Worm (Caenorhabditis elegans) whole organism, young adult: ENCODE measurements around the gene abu-2.
"Not testable (repeated sequence)": the region's sequence is repeated elsewhere in the genome, so short reads cannot be mapped to it uniquely, and the experiment has no call there.

ENCODE experiments used
- B0019.2 ChIP-seq: fragments of 200-800 bp; sonication (Bioruptor generic); conservative IDR thresholded peaks from 2 replicates; pipeline ENCODE4 v1.3.6; 2022; ENCODE audit warnings: missing genetic modification reagents, missing genetic modification characterization, missing compliant biosample characterization
- F23B12.7 ChIP-seq: sonication (generic microtip); optimal IDR thresholded peaks from 2 replicates; lab custom pipeline; 2017; ENCODE audit warnings: missing genetic modification characterization, mild to moderate bottlenecking, missing compliant biosample characterization, antibody characterized with exemption, moderate library complexity; ENCODE audit not compliant: insufficient read depth
- F52B5.7 ChIP-seq: sonication (generic microtip); optimal IDR thresholded peaks from 2 replicates; lab custom pipeline; 2016; ENCODE audit warnings: mild to moderate bottlenecking, missing genetic modification characterization, missing compliant biosample characterization
- K11D2.4 ChIP-seq: fragments of 200-800 bp; sonication (Bioruptor generic); IDR thresholded peaks from 2 replicates; pipeline ENCODE4 v1.3.6; 2022; ENCODE audit warnings: missing genetic modification reagents, missing genetic modification characterization, missing compliant biosample characterization
- K12H6.12 ChIP-seq: fragments of 200-800 bp; sonication (Bioruptor generic); optimal IDR thresholded peaks from 2 replicates; lab custom pipeline; 2018; ENCODE audit warnings: mild to moderate bottlenecking, missing genetic modification characterization, missing compliant biosample characterization
- T26A5.8 ChIP-seq: sonication (generic microtip); optimal IDR thresholded peaks from 2 replicates; lab custom pipeline; 2016; ENCODE audit warnings: missing genetic modification characterization, missing compliant biosample characterization
- Y53F4B.3 ChIP-seq: fragments of 200-800 bp; sonication (Bioruptor generic); IDR thresholded peaks from 2 replicates; pipeline ENCODE4 v1.3.6; 2022; ENCODE audit warnings: missing genetic modification reagents, missing genetic modification characterization, missing compliant biosample characterization
- Y53G8AR.9 ChIP-seq: fragments of 200-800 bp; sonication (Bioruptor generic); conservative IDR thresholded peaks from 2 replicates; pipeline ENCODE4 v1.3.6; 2022; ENCODE audit warnings: missing genetic modification reagents, missing genetic modification characterization, missing compliant biosample characterization
- Y56A3A.18 ChIP-seq: fragments of 200-800 bp; sonication (Bioruptor generic); IDR thresholded peaks from 2 replicates; pipeline ENCODE4 v1.3.6; 2022; ENCODE audit warnings: missing genetic modification reagents, missing genetic modification characterization, missing compliant biosample characterization
- ZK185.1 ChIP-seq: sonication (generic microtip); optimal IDR thresholded peaks from 2 replicates; lab custom pipeline; 2016; ENCODE audit warnings: mild to moderate bottlenecking, missing genetic modification characterization, missing compliant biosample characterization; ENCODE audit not compliant: poor library complexity, severe bottlenecking
- atf-7 ChIP-seq: sonication (generic microtip); optimal IDR thresholded peaks from 2 replicates; lab custom pipeline; 2017; ENCODE audit warnings: mild to moderate bottlenecking, missing genetic modification characterization, missing compliant biosample characterization
- attf-3 ChIP-seq: fragments of 200-800 bp; sonication (Bioruptor generic); conservative IDR thresholded peaks from 2 replicates; pipeline ENCODE4 v1.3.6; 2022; ENCODE audit warnings: missing genetic modification reagents, missing genetic modification characterization, missing compliant biosample characterization
- cebp-1 ChIP-seq, 2 experiments: fragments of 200-800 bp in 1 of 2; sonication (Bioruptor generic) in 1 of 2; sonication (generic microtip) in 1 of 2; IDR thresholded peaks in 1 of 2; optimal IDR thresholded peaks in 1 of 2; 2 replicates each; pipeline versions ENCODE4 v1.3.6 to Lab custom; 2017 to 2022; ENCODE audit warnings: missing compliant biosample characterization in 2 of 2, missing genetic modification characterization in 2 of 2, mild to moderate bottlenecking in 1 of 2, missing genetic modification reagents in 1 of 2, moderate library complexity in 1 of 2
- ceh-27 ChIP-seq: fragments of 200-800 bp; sonication (Bioruptor generic); optimal IDR thresholded peaks from 2 replicates; lab custom pipeline; 2018; ENCODE audit warnings: mild to moderate bottlenecking, missing genetic modification characterization, moderate library complexity, missing compliant biosample characterization
- ceh-79 ChIP-seq: sonication (generic microtip); optimal IDR thresholded peaks from 2 replicates; lab custom pipeline; 2017; ENCODE audit warnings: mild to moderate bottlenecking, missing genetic modification characterization, missing compliant biosample characterization
- die-1 ChIP-seq: sonication (generic microtip); optimal IDR thresholded peaks from 2 replicates; lab custom pipeline; 2016; ENCODE audit warnings: missing genotype, mild to moderate bottlenecking, missing genetic modification characterization, missing compliant biosample characterization
- dpl-1 ChIP-seq: fragments of 150-350 bp; optimal IDR thresholded peaks from 2 replicates; lab custom pipeline; 2014; ENCODE audit warnings: missing biosample characterization, missing genetic modification reagents, missing genetic modification characterization
- efl-1 ChIP-seq: fragments of 150-350 bp; optimal IDR thresholded peaks from 2 replicates; lab custom pipeline; 2014; ENCODE audit warnings: missing biosample characterization, missing genetic modification reagents, missing genetic modification characterization
- egl-18 ChIP-seq: fragments of 200-800 bp; sonication (Bioruptor generic); IDR thresholded peaks from 2 replicates; pipeline ENCODE4 v1.3.6; 2022; ENCODE audit warnings: missing genetic modification reagents, missing genetic modification characterization, missing compliant biosample characterization
- ekl-4 ChIP-seq: fragments of 200-800 bp; sonication (Bioruptor generic); IDR thresholded peaks from 2 replicates; pipeline ENCODE4 v1.3.6; 2022; ENCODE audit warnings: missing genetic modification reagents, missing genetic modification characterization, missing compliant biosample characterization
- hrde-1 ChIP-seq: sonication (generic microtip); optimal IDR thresholded peaks from 2 replicates; lab custom pipeline; 2016; ENCODE audit warnings: missing genetic modification characterization, mild to moderate bottlenecking, missing compliant biosample characterization, moderate library complexity, missing genotype, missing genetic modification reagents, borderline replicate concordance
- lin-40 ChIP-seq: sonication (generic microtip); optimal IDR thresholded peaks from 2 replicates; lab custom pipeline; 2016; ENCODE audit warnings: missing genetic modification characterization, mild to moderate bottlenecking, missing compliant biosample characterization, missing genotype, missing genetic modification reagents
- lir-1 ChIP-seq: fragments of 200-800 bp; sonication (Bioruptor generic); conservative IDR thresholded peaks from 2 replicates; pipeline ENCODE4 v1.3.6; 2022; ENCODE audit warnings: missing genetic modification reagents, missing genetic modification characterization, missing compliant biosample characterization
- madf-8 ChIP-seq: fragments of 200-800 bp; sonication (Bioruptor generic); conservative IDR thresholded peaks from 2 replicates; pipeline ENCODE4 v1.3.6; 2022; ENCODE audit warnings: missing genetic modification reagents, missing genetic modification characterization, missing compliant biosample characterization
- mes-4 ChIP-seq: sonication (generic microtip); optimal IDR thresholded peaks from 2 replicates; lab custom pipeline; 2016; ENCODE audit warnings: missing genotype, missing genetic modification characterization, missing compliant biosample characterization
- nhr-80 ChIP-seq: sonication (generic microtip); optimal IDR thresholded peaks from 2 replicates; lab custom pipeline; 2016; ENCODE audit warnings: missing genetic modification characterization, missing compliant biosample characterization
- sea-2 ChIP-seq: fragments of 200-800 bp; sonication (Bioruptor generic); IDR thresholded peaks from 2 replicates; pipeline ENCODE4 v1.3.6; 2022; ENCODE audit warnings: missing genetic modification characterization, missing compliant biosample characterization
- snpc-1.3 ChIP-seq: sonication (generic microtip); optimal IDR thresholded peaks from 2 replicates; lab custom pipeline; 2017; ENCODE audit warnings: missing genetic modification characterization, mild to moderate bottlenecking, missing compliant biosample characterization, antibody characterized with exemption, moderate library complexity, missing genotype, missing genetic modification reagents; ENCODE audit not compliant: insufficient read depth
- somi-1 ChIP-seq: fragments of 200-800 bp; sonication (Bioruptor generic); optimal IDR thresholded peaks from 2 replicates; lab custom pipeline; 2018; ENCODE audit warnings: mild to moderate bottlenecking, missing genetic modification characterization, missing compliant biosample characterization
- tlf-1 ChIP-seq: fragments of 200-800 bp; sonication (Bioruptor generic); optimal IDR thresholded peaks from 2 replicates; lab custom pipeline; 2018; ENCODE audit warnings: mild to moderate bottlenecking, missing genetic modification characterization, missing compliant biosample characterization
- xnd-1 ChIP-seq: sonication (generic microtip); optimal IDR thresholded peaks from 2 replicates; lab custom pipeline; 2016; ENCODE audit warnings: missing genotype, missing genetic modification reagents, missing genetic modification characterization, missing compliant biosample characterization
- ztf-18 ChIP-seq: sonication (generic microtip); optimal IDR thresholded peaks from 2 replicates; lab custom pipeline; 2016; ENCODE audit warnings: missing genotype, mild to moderate bottlenecking, missing genetic modification characterization, missing compliant biosample characterization
- ztf-25 ChIP-seq: fragments of 200-800 bp; sonication (Bioruptor generic); IDR thresholded peaks from 2 replicates; pipeline ENCODE4 v1.3.6; 2022; ENCODE audit warnings: missing genetic modification reagents, missing genetic modification characterization, missing compliant biosample characterization
- ztf-26 ChIP-seq: sonication (generic microtip); optimal IDR thresholded peaks from 2 replicates; lab custom pipeline; 2017; ENCODE audit warnings: missing genetic modification characterization, missing compliant biosample characterization

Gene abu-2

ce11 chrX:1412844-1413243 lies 2.4 kb upstream of the abu-2 start, which contains the start of gene srh-19:
TSS of gene srh-19 (plus strand) at chrX:1413144.
- TF ChIP-seq T26A5.8 (tag; lab: Kevin White, UChicago): no peak
- no peak for TF ChIP-seq Y53F4B.3
- no peak for TF ChIP-seq egl-18 (GFP tag; lab: Robert Waterston, UW)
- no peak for TF ChIP-seq F52B5.7 (tag; lab: Kevin White, UChicago)
- TF ChIP-seq attf-3 (GFP tag; lab: Robert Waterston, UW): no peak

- TF ChIP-seq Y53G8AR.9 (GFP tag; lab: Robert Waterston, UW): no peak
- no peak for TF ChIP-seq ztf-26
- TF ChIP-seq T26A5.8 (tag; lab: Kevin White, UChicago): no peak
- no peak for TF ChIP-seq efl-1 (GFP tag; lab: Kevin White, UChicago)
- no peak for TF ChIP-seq snpc-1.3 (tag; lab: Kevin White, UChicago)
Measured at ce11 chrX:1409224-1409623, 1.2 kb downstream of the abu-2 start.

ce11 chrX:1403971-1404370 lies 6.5 kb downstream of the abu-2 start, which contains the start of gene ZK402.1:
TSS of gene ZK402.1 (plus strand) at chrX:1404271.
- not testable (repeated sequence) for TF ChIP-seq ztf-18 (tag; lab: Kevin White, UChicago); tlf-1 (GFP tag; lab: Kevin White, UChicago); lin-40 (tag; lab: Kevin White, UChicago)
- TF ChIP-seq, all 124 proteins: peak for 0; not testable (repeated sequence) for 124

ce11 chrX:1403444-1403843 lies 7.0 kb downstream of the abu-2 start, which contains the start of gene ZK402.2:
TSS of gene ZK402.2 (plus strand) at chrX:1403744.
- not testable (repeated sequence) for TF ChIP-seq ceh-27; nhr-80 (tag; lab: Kevin White, UChicago); dpl-1 (GFP tag; lab: Kevin White, UChicago)

ce11 chrX:1401259-1401658 lies 9.2 kb downstream of the abu-2 start, which contains the start of gene ZK402.5:
TSS of gene ZK402.5 (minus strand) at chrX:1401359.
- TF ChIP-seq mes-4 (tag; lab: Kevin White, UChicago) (no peak), ZK185.1 (tag; lab: Kevin White, UChicago) (no peak), attf-3 (GFP tag; lab: Robert Waterston, UW) (no peak), die-1 (tag; lab: Kevin White, UChicago) (no peak), hrde-1 (tag; lab: Kevin White, UChicago) (no peak)

ce11 chrX:1397516-1397915 lies 12.9 kb downstream of the abu-2 start, which contains the start of gene H39E20.1:
TSS of gene H39E20.1 (minus strand) at chrX:1397616.
- no peak for TF ChIP-seq ztf-25 (GFP tag; lab: Robert Waterston, UW)
- TF ChIP-seq F23B12.7: no peak
- TF ChIP-seq xnd-1 (tag; lab: Kevin White, UChicago): peak; percentile 30
- no peak for TF ChIP-seq ceh-79 (tag; lab: Kevin White, UChicago)
- 0 out of 2 replicates have a peak, but pooled peaks have one; percentile 32 for TF ChIP-seq madf-8 (GFP tag; lab: Robert Waterston, UW)
- TF ChIP-seq lir-1 (GFP tag; lab: Robert Waterston, UW): no peak
- TF ChIP-seq efl-1 (GFP tag; lab: Kevin White, UChicago): peak; percentile 51
- no peak for TF ChIP-seq sea-2 (GFP tag; lab: Robert Waterston, UW)

- TF ChIP-seq somi-1 (GFP tag; lab: Kevin White, UChicago) (peak; percentile 38), B0019.2 (GFP tag; lab: Robert Waterston, UW) (no peak), Y56A3A.18 (no peak), ztf-18 (tag; lab: Kevin White, UChicago) (no peak), K12H6.12 (tag; lab: Kevin White, UChicago) (peak; percentile 30), atf-7 (tag; lab: Kevin White, UChicago) (peak; percentile 51), cebp-1 (GFP tag; IDR thresholded peaks at IDR 0.05; lab: Robert Waterston, UW) (no peak), cebp-1 (tag; optimal IDR thresholded peaks at IDR 0.05; lab: Kevin White, UChicago) (peak; percentile 32), K11D2.4 (GFP tag; lab: Robert Waterston, UW) (0 out of 2 replicates have a peak, but pooled peaks have one; percentile 32), ekl-4 (GFP tag; lab: Robert Waterston, UW) (no peak), lin-40 (tag; lab: Kevin White, UChicago) (peak; percentile 27), lir-1 (GFP tag; lab: Robert Waterston, UW) (0 out of 2 replicates have a peak, but pooled peaks have one; percentile 8), attf-3 (GFP tag; lab: Robert Waterston, UW) (no peak)
Measured at ce11 chrX:1395793-1396192, 14.7 kb downstream of the abu-2 start.
